Worm (Caenorhabditis elegans) whole organism, L3 larva: ENCODE results near the gene T11G6.4.

ENCODE experiments used
- ceh-16 ChIP-seq: sonication (generic microtip); optimal IDR thresholded peaks from 2 replicates; lab custom pipeline; 2017; ENCODE audit warnings: missing biosample characterization, missing genetic modification characterization
- ceh-9 ChIP-seq: sonication (generic microtip); optimal IDR thresholded peaks from 2 replicates; lab custom pipeline; 2018; ENCODE audit warnings: missing biosample characterization, missing genetic modification characterization
- daf-12 ChIP-seq: fragments of 150-350 bp; optimal IDR thresholded peaks from 2 replicates; lab custom pipeline; 2014; ENCODE audit warnings: missing biosample characterization, missing genetic modification reagents, missing genetic modification characterization
- egl-27 ChIP-seq: sonication (generic microtip); optimal IDR thresholded peaks from 4 replicates; lab custom pipeline; 2017; ENCODE audit warnings: missing biosample characterization, missing genetic modification reagents, missing genetic modification characterization
- elt-3 ChIP-seq, 3 experiments: fragments of 150-350 bp in 1 of 3; sonication (generic microtip) in 2 of 3; optimal IDR thresholded peaks; 2 replicates in 2 of 3; 4 replicates in 1 of 3; lab custom pipeline; 2014 to 2017; ENCODE audit warnings: missing biosample characterization in 3 of 3, missing genetic modification characterization in 3 of 3
- fkh-10 ChIP-seq: sonication (generic microtip); optimal IDR thresholded peaks from 2 replicates; lab custom pipeline; 2017; ENCODE audit warnings: missing biosample characterization, missing genetic modification reagents, missing genetic modification characterization
- lin-39 ChIP-seq: fragments of 150-350 bp; optimal IDR thresholded peaks from 2 replicates; lab custom pipeline; 2018; ENCODE audit warnings: missing biosample characterization, missing genetic modification reagents, missing genetic modification characterization
- nhr-11 ChIP-seq: fragments of 150-350 bp; optimal IDR thresholded peaks from 2 replicates; lab custom pipeline; 2014; ENCODE audit warnings: missing biosample characterization, missing genetic modification characterization
- nhr-28 ChIP-seq: fragments of 150-350 bp; optimal IDR thresholded peaks from 2 replicates; lab custom pipeline; 2014; ENCODE audit warnings: missing biosample characterization, missing genetic modification characterization
- nhr-76 ChIP-seq: fragments of 150-350 bp; sonication (generic microtip); optimal IDR thresholded peaks from 5 replicates; lab custom pipeline; 2014; ENCODE audit warnings: missing biosample characterization, missing genetic modification characterization
- snpc-4 ChIP-seq: fragments of 150-350 bp; optimal IDR thresholded peaks from 2 replicates; lab custom pipeline; 2014; ENCODE audit warnings: missing biosample characterization, missing genetic modification characterization
- tbx-2 ChIP-seq: sonication (generic microtip); optimal IDR thresholded peaks from 2 replicates; lab custom pipeline; 2016; ENCODE audit warnings: mild to moderate bottlenecking, missing genetic modification characterization, missing compliant biosample characterization
- unc-39 ChIP-seq: sonication (generic microtip); optimal IDR thresholded peaks from 4 replicates; lab custom pipeline; 2017; ENCODE audit warnings: missing biosample characterization, missing genetic modification characterization
- zag-1 ChIP-seq: fragments of 150-350 bp; optimal IDR thresholded peaks from 2 replicates; lab custom pipeline; 2014; ENCODE audit warnings: missing biosample characterization, missing genetic modification characterization

ce11 chrIV:10880264-10880663, 28.5 kb upstream of the T11G6.4 start, which contains the start of gene fipr-15:
- TF ChIP-seq nhr-28 (tag; lab: Kevin White, UChicago) (no peak), fkh-10 (no peak), snpc-4 (tag; lab: Kevin White, UChicago) (no peak), ceh-16 (tag; lab: Kevin White, UChicago) (no peak), egl-27 (no peak), lin-39 (no peak), nhr-11 (no peak), unc-39 (tag; lab: Kevin White, UChicago) (no peak), zag-1 (tag; lab: Kevin White, UChicago) (no peak), nhr-76 (tag; lab: Kevin White, UChicago) (no peak), tbx-2 (no peak), daf-12 (tag; lab: Kevin White, UChicago) (no peak), ceh-9 (tag; lab: Kevin White, UChicago) (no peak), elt-3 (tag; optimal IDR thresholded peaks at IDR 0.05; lab: Kevin White, UChicago) (no peak)
